Fruit fly (Drosophila melanogaster): Measurements from ENCODE around the gene Gnpnat.

dm6 chr3R:29749304-29750066 is 11.4 kb downstream of the Gnpnat start:
- TF ChIP-seq Pif1B (GFP tag; optimal IDR thresholded peaks at IDR 0.05), result no peak
- TF ChIP-seq CG15710 (tag; optimal IDR thresholded peaks at IDR 0.05), result no peak
- no peak for TF ChIP-seq rn (GFP tag; IDR thresholded peaks at IDR 0.05)
- no peak for TF ChIP-seq fd96Ca (GFP tag; IDR thresholded peaks at IDR 0.05)
- no peak for TF ChIP-seq Ets98B (GFP tag; IDR thresholded peaks at IDR 0.05)
- no peak for TF ChIP-seq CG8159 (tag; optimal IDR thresholded peaks at IDR 0.05)
- no peak for TF ChIP-seq CG17806 (tag; optimal IDR thresholded peaks at IDR 0.05)
- no peak for TF ChIP-seq Pif1A (GFP tag; optimal IDR thresholded peaks at IDR 0.05)
- TF ChIP-seq CG12605 (GFP tag; IDR thresholded peaks at IDR 0.05), result no peak
- no peak for TF ChIP-seq EcR (GFP tag; optimal IDR thresholded peaks at IDR 0.05)
- TF ChIP-seq CG4496 (GFP tag; IDR thresholded peaks at IDR 0.05), result no peak
- no peak for TF ChIP-seq CG13204 (GFP tag; optimal IDR thresholded peaks at IDR 0.05)
